Fruit fly (Drosophila melanogaster): Measurements from ENCODE around the gene Inx5.

dm6 chrX:19167032-19167568 is 3.6 kb downstream of the Inx5 start, which contains the start of gene RhoGAP18B:
- TF ChIP-seq psq (optimal IDR thresholded peaks at IDR 0.05): no peak
- TF ChIP-seq pan (optimal IDR thresholded peaks at IDR 0.05): no peak
- no peak for TF ChIP-seq usp (GFP tag; optimal IDR thresholded peaks at IDR 0.05)
- no peak for TF ChIP-seq EcR (GFP tag; optimal IDR thresholded peaks at IDR 0.05)
- TF ChIP-seq CG8478 (optimal IDR thresholded peaks at IDR 0.05): no peak

All from whole organism.